In genomic region chr2L:18681903-18682302, dm6 we compare ENCODE assay signal across 1 fruit fly cellular context.
TF ChIP-seq lines count a peak whose summit lies in the region.

TSS of gene tos (minus strand) at chr2L:18682075.

TF ChIP-seq in whole organism, embryonic, 481 proteins besides CTCF, POLR2A, EP300 and RAD21 (continued from another document):
- TF ChIP-seq Atf3 (GFP tag; optimal IDR thresholded peaks at IDR 0.05; lab: Kevin White, UChicago) = no peak
- TF ChIP-seq CG11723 (GFP tag; optimal IDR thresholded peaks at IDR 0.05; lab: Kevin White, UChicago) = no peak
- TF ChIP-seq YL-1 (GFP tag; optimal IDR thresholded peaks at IDR 0.05; lab: Kevin White, UChicago) = peak; percentile 49
- TF ChIP-seq Dad (GFP tag; optimal IDR thresholded peaks at IDR 0.05; lab: Kevin White, UChicago) = no peak
- peak; percentile 53 for TF ChIP-seq CG1603 (tag; optimal IDR thresholded peaks at IDR 0.05; lab: Kevin White, UChicago)
- peak; percentile 7 for TF ChIP-seq Sin3A (optimal IDR thresholded peaks at IDR 0.05; lab: Kevin White, UChicago)
- TF ChIP-seq CG13287 (GFP tag; IDR thresholded peaks at IDR 0.05; lab: Robert Waterston, UW; ENCODE audit: partially characterized antibody) = peak; percentile 52
- peak; percentile 77 for TF ChIP-seq sqz (GFP tag; optimal IDR thresholded peaks at IDR 0.05; lab: Kevin White, UChicago)
- peak; percentile 47 for TF ChIP-seq trem (tag; optimal IDR thresholded peaks at IDR 0.05; lab: Kevin White, UChicago)
- TF ChIP-seq Hand (GFP tag; optimal IDR thresholded peaks at IDR 0.05; lab: Kevin White, UChicago) = no peak
- TF ChIP-seq lilli (GFP tag; optimal IDR thresholded peaks at IDR 0.05; lab: Kevin White, UChicago) = peak; percentile 18
- 0 out of 2 replicates have a peak, but pooled peaks have one; percentile 29 for TF ChIP-seq Rfx (GFP tag; IDR thresholded peaks at IDR 0.05; lab: Robert Waterston, UW)
- peak; percentile 28 for TF ChIP-seq CG14710 (tag; optimal IDR thresholded peaks at IDR 0.05; lab: Kevin White, UChicago)
- TF ChIP-seq CG3847 (GFP tag; IDR thresholded peaks at IDR 0.05; lab: Robert Waterston, UW) = peak; percentile 61
- TF ChIP-seq CG17385 (GFP tag; optimal IDR thresholded peaks at IDR 0.05; lab: Kevin White, UChicago) = peak; percentile 57
- TF ChIP-seq amos (GFP tag; IDR thresholded peaks at IDR 0.05; lab: Robert Waterston, UW; ENCODE audit: partially characterized antibody) = peak; percentile 32; the same call in 1 of the 2 replicates
- peak; percentile 26 for TF ChIP-seq phol (tag; optimal IDR thresholded peaks at IDR 0.05; lab: Kevin White, UChicago)
- peak; percentile 55 for TF ChIP-seq Ets97D (GFP tag; optimal IDR thresholded peaks at IDR 0.05; lab: Kevin White, UChicago)
- TF ChIP-seq CG3995 (GFP tag; optimal IDR thresholded peaks at IDR 0.05; lab: Kevin White, UChicago) = peak; percentile 24
- no peak for TF ChIP-seq trh (GFP tag; optimal IDR thresholded peaks at IDR 0.05; lab: Kevin White, UChicago)
- TF ChIP-seq Dp (GFP tag; optimal IDR thresholded peaks at IDR 0.05; lab: Kevin White, UChicago) = peak; percentile 91
- TF ChIP-seq CG12104 (GFP tag; optimal IDR thresholded peaks at IDR 0.05; lab: Kevin White, UChicago) = no peak
- no peak for TF ChIP-seq dan (GFP tag; IDR thresholded peaks at IDR 0.05; lab: Robert Waterston, UW)
- TF ChIP-seq stwl (tag; optimal IDR thresholded peaks at IDR 0.05; lab: Kevin White, UChicago) = peak; percentile 92
- TF ChIP-seq dmrt11E (tag; optimal IDR thresholded peaks at IDR 0.05; lab: Kevin White, UChicago) = no peak
- peak; percentile 42 for TF ChIP-seq sob (GFP tag; IDR thresholded peaks at IDR 0.05; lab: Robert Waterston, UW)
- TF ChIP-seq Fer1 (GFP tag; optimal IDR thresholded peaks at IDR 0.05; lab: Kevin White, UChicago) = peak; percentile 24
- TF ChIP-seq CG9797 (GFP tag; optimal IDR thresholded peaks at IDR 0.05; lab: Kevin White, UChicago) = peak; percentile 60
- TF ChIP-seq wek (GFP tag; optimal IDR thresholded peaks at IDR 0.05; lab: Kevin White, UChicago) = no peak
- TF ChIP-seq Side (GFP tag; optimal IDR thresholded peaks at IDR 0.05; lab: Kevin White, UChicago) = no peak
- no peak for TF ChIP-seq CG6654 (GFP tag; optimal IDR thresholded peaks at IDR 0.05; lab: Kevin White, UChicago)
- peak; percentile 83 for TF ChIP-seq Myb (GFP tag; optimal IDR thresholded peaks at IDR 0.05; lab: Kevin White, UChicago)
- peak; percentile 43 for TF ChIP-seq CG12659 (GFP tag; optimal IDR thresholded peaks at IDR 0.05; lab: Kevin White, UChicago)
TF ChIP-seq in whole organism, embryonic: peak in this region for 39.
